Fruit fly (Drosophila melanogaster): ENCODE results near the gene Taf12.

DNA sequence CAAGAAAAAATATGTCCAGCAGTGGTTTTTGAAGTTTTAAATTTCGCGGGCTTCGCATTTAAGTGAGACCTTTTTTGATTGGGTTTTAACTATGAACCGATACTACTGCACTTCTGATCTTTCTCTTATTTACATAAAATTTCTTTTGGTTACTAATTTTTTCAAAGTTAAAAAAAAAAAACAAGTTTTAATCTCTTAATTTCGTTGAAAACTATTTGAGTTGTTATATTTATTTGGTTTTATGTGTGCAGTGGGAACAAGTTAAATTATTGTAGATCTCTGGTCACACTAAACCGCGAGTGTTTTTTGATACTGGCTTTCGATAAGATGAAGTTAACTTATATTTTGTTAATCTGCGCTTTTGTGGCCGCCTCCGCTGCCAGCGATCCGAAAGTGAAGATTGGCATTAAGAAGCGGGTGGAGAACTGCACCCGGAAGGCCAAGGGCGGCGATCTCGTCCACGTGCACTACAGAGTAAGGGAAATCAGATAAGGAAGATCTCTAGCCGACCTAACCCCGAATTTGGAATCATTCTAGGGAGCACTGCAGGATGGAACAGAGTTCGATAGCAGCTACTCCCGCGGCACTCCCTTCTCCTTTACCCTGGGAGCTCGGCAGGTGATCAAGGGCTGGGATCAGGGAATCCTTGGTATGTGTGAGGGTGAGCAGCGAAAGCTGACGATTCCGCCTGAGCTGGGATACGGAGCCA lies 5.4 kb downstream of the Taf12 start, which contains the start of gene CG14715:
- TF ChIP-seq psq (optimal IDR thresholded peaks at IDR 0.05) (no peak), insv (optimal IDR thresholded peaks at IDR 0.05) (no peak), Sin3A (optimal IDR thresholded peaks at IDR 0.05) (no peak), h (optimal IDR thresholded peaks at IDR 0.05) (no peak)
